Worm (Caenorhabditis elegans): Measurements from ENCODE around the gene sfxn-5.

The sfxn-5 gene

ce11 chrII:8075324-8075810 lies 29.5 kb downstream of the sfxn-5 start, which contains the start of gene K02C4.2 (continued):
- TF ChIP-seq lim-6 (tag; optimal IDR thresholded peaks at IDR 0.05) (no peak), pha-4 (tag; optimal IDR thresholded peaks at IDR 0.05) (no peak), ceh-6 (GFP tag; optimal IDR thresholded peaks at IDR 0.05) (peak; percentile 78), ceh-22 (tag; optimal IDR thresholded peaks at IDR 0.05) (peak; percentile 45), hlh-15 (tag; optimal IDR thresholded peaks at IDR 0.05) (no peak), K02D7.2 (tag; optimal IDR thresholded peaks at IDR 0.05) (peak; percentile 5), ztf-16 (tag; optimal IDR thresholded peaks at IDR 0.05) (peak; percentile 67), elt-2 (tag; optimal IDR thresholded peaks at IDR 0.05) (peak; percentile 82), eyg-1 (tag; optimal IDR thresholded peaks at IDR 0.05) (peak; percentile 52), ceh-48 (tag; optimal IDR thresholded peaks at IDR 0.05) (peak; percentile 17), ceh-9 (tag; optimal IDR thresholded peaks at IDR 0.05) (no peak), K09A11.1 (tag; optimal IDR thresholded peaks at IDR 0.05; ENCODE audit: insufficient read depth) (peak; percentile 63), sox-4 (tag; optimal IDR thresholded peaks at IDR 0.05) (peak; percentile 55), dmd-4 (tag; optimal IDR thresholded peaks at IDR 0.05; ENCODE audit: borderline replicate concordance) (no peak), sox-2 (GFP tag; IDR thresholded peaks at IDR 0.05) (no peak), nhr-232 (tag; optimal IDR thresholded peaks at IDR 0.05) (peak; percentile 64), lin-11 (tag; optimal IDR thresholded peaks at IDR 0.05) (peak; percentile 49), pax-1 (tag; optimal IDR thresholded peaks at IDR 0.05) (no peak), ceh-14 (tag; optimal IDR thresholded peaks at IDR 0.05) (peak; percentile 40), ttx-3 (tag; optimal IDR thresholded peaks at IDR 0.05) (peak; percentile 40), Y22D7AL.16 (tag; optimal IDR thresholded peaks at IDR 0.05) (no peak), unc-3 (GFP tag; conservative IDR thresholded peaks at IDR 0.05) (no peak), unc-3 (tag; optimal IDR thresholded peaks at IDR 0.05) (no peak), ceh-18 (tag; optimal IDR thresholded peaks at IDR 0.05) (peak; percentile 57), ceh-30 (tag; optimal IDR thresholded peaks at IDR 0.05) (no peak), pqm-1 (tag; optimal IDR thresholded peaks at IDR 0.05) (no peak)

ce11 chrII:8074058-8074457 lies 30.8 kb downstream of the sfxn-5 start:
- TF ChIP-seq K02D7.2 (tag; optimal IDR thresholded peaks at IDR 0.05) (no peak), pha-2 (tag; optimal IDR thresholded peaks at IDR 0.05) (no peak), ceh-9 (tag; optimal IDR thresholded peaks at IDR 0.05) (no peak), ceh-22 (tag; optimal IDR thresholded peaks at IDR 0.05) (no peak), unc-55 (GFP tag; optimal IDR thresholded peaks at IDR 0.05) (no peak), ceh-14 (tag; optimal IDR thresholded peaks at IDR 0.05) (no peak), elt-4 (tag; optimal IDR thresholded peaks at IDR 0.05) (no peak), ceh-31 (tag; optimal IDR thresholded peaks at IDR 0.05) (no peak), hlh-30 (tag; optimal IDR thresholded peaks at IDR 0.05; ENCODE audit: insufficient read depth) (no peak), gmeb-2 (tag; optimal IDR thresholded peaks at IDR 0.05) (no peak), hlh-15 (tag; optimal IDR thresholded peaks at IDR 0.05) (no peak), pqm-1 (tag; optimal IDR thresholded peaks at IDR 0.05) (no peak), npax-4 (tag; optimal IDR thresholded peaks at IDR 0.05) (no peak), ceh-19 (GFP tag; optimal IDR thresholded peaks at IDR 0.05) (no peak)

DNA sequence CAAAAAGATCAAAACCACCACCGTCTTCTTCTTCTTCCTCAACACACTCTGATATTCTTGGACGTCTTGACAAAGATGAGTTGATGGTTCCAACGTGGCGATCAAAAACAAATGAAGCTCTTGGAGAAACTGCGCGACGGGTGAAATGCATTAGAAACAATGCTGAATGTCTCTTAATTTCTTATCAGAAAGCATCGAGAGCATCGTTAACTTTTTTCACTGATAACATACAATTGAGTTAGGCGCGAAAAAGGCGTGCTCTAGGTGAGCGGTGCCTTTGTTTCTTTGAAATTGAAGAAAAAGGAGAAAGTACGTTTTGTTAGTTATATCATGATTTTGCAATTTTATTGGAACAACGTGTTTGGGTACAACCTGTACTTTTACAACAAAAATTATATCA lies 31.6 kb downstream of the sfxn-5 start, which contains the start of gene gpcp-2:
Gene gpcp-2, minus strand, starts transcription at position 153 of the 400 bp plus-strand sequence.
- no peak for TF ChIP-seq madf-2 (tag; optimal IDR thresholded peaks at IDR 0.05)
- TF ChIP-seq elt-2 (tag; optimal IDR thresholded peaks at IDR 0.05): peak; percentile 24

ce11 chrII:8071801-8072544 lies 32.9 kb downstream of the sfxn-5 start:
- TF ChIP-seq T23F11.4 (GFP tag; optimal IDR thresholded peaks at IDR 0.05): no peak
- TF ChIP-seq npax-4 (tag; optimal IDR thresholded peaks at IDR 0.05): no peak
- no peak for TF ChIP-seq ztf-16 (tag; optimal IDR thresholded peaks at IDR 0.05)
- TF ChIP-seq hlh-6 (tag; optimal IDR thresholded peaks at IDR 0.05): no peak
- TF ChIP-seq tbx-2 (tag; optimal IDR thresholded peaks at IDR 0.05): no peak
- TF ChIP-seq elt-4 (tag; optimal IDR thresholded peaks at IDR 0.05): no peak
- no peak for TF ChIP-seq nhr-11 (tag; optimal IDR thresholded peaks at IDR 0.05)
- TF ChIP-seq hlh-15 (tag; optimal IDR thresholded peaks at IDR 0.05): no peak
- no peak for TF ChIP-seq gmeb-2 (tag; optimal IDR thresholded peaks at IDR 0.05)
- no peak for TF ChIP-seq ceh-30 (tag; optimal IDR thresholded peaks at IDR 0.05)
- no peak for TF ChIP-seq hlh-13 (GFP tag; optimal IDR thresholded peaks at IDR 0.05)
- no peak for TF ChIP-seq pat-9 (tag; optimal IDR thresholded peaks at IDR 0.05)
- TF ChIP-seq lim-6 (tag; optimal IDR thresholded peaks at IDR 0.05): no peak
- TF ChIP-seq fax-1 (tag; optimal IDR thresholded peaks at IDR 0.05): no peak
- peak; percentile 42 for TF ChIP-seq ceh-48 (tag; optimal IDR thresholded peaks at IDR 0.05)
- no peak for TF ChIP-seq ceh-31 (tag; optimal IDR thresholded peaks at IDR 0.05)
- TF ChIP-seq hlh-30 (tag; optimal IDR thresholded peaks at IDR 0.05; ENCODE audit: insufficient read depth): peak; percentile 85
- TF ChIP-seq ceh-18 (tag; optimal IDR thresholded peaks at IDR 0.05): peak; percentile 17
- TF ChIP-seq pha-4 (tag; optimal IDR thresholded peaks at IDR 0.05): no peak
- no peak for TF ChIP-seq dve-1 (tag; optimal IDR thresholded peaks at IDR 0.05)
- TF ChIP-seq ttx-3 (tag; optimal IDR thresholded peaks at IDR 0.05): no peak
- TF ChIP-seq syd-9 (tag; optimal IDR thresholded peaks at IDR 0.05): no peak

Measured in whole organism, late embryonic.